Worm (Caenorhabditis elegans): ENCODE results near the gene npr-11.

- TF ChIP-seq ama-1 (optimal IDR thresholded peaks at IDR 0.05) = no peak
- TF ChIP-seq tra-4 (tag; optimal IDR thresholded peaks at IDR 0.05) = no peak
- no peak for TF ChIP-seq hnd-1 (tag; optimal IDR thresholded peaks at IDR 0.05)
- TF ChIP-seq flt-1 (GFP tag; IDR thresholded peaks at IDR 0.05) = no peak
- TF ChIP-seq aly-1 (tag; optimal IDR thresholded peaks at IDR 0.05) = no peak
- no peak for TF ChIP-seq hmg-4 (GFP tag; optimal IDR thresholded peaks at IDR 0.05)
- TF ChIP-seq ceh-36 (tag; optimal IDR thresholded peaks at IDR 0.05) = no peak
- no peak for TF ChIP-seq B0310.2 (tag; optimal IDR thresholded peaks at IDR 0.05)
- TF ChIP-seq tbx-37 (GFP tag; conservative IDR thresholded peaks at IDR 0.05) = no peak
- no peak for TF ChIP-seq ceh-13 (GFP tag; optimal IDR thresholded peaks at IDR 0.05)
- no peak for TF ChIP-seq pes-1 (GFP tag; IDR thresholded peaks at IDR 0.05)
- no peak for TF ChIP-seq ets-7 (tag; optimal IDR thresholded peaks at IDR 0.05)
- TF ChIP-seq sea-1 (GFP tag; conservative IDR thresholded peaks at IDR 0.05) = no peak
These were observed 42.3 kb downstream of the npr-11 start for ce11 chrX:1213136-1213535.

Measured in whole organism, early embryonic.